Fruit fly (Drosophila melanogaster) whole organism, embryonic: ENCODE results near the gene CG15170.

ENCODE experiments used
- CG11247 ChIP-seq: fragments of 200-800 bp; sonication (Bioruptor generic); IDR thresholded peaks from 2 replicates; pipeline ENCODE4 v1.3.6; 2022; ENCODE audit warnings: missing biosample characterization, missing genetic modification characterization
- CG13287 ChIP-seq: fragments of 200-800 bp; sonication (Bioruptor generic); IDR thresholded peaks from 2 replicates; pipeline ENCODE4 v1.3.6; 2022; ENCODE audit warnings: missing biosample characterization, missing genetic modification characterization; ENCODE audit not compliant: partially characterized antibody
- CG3995 ChIP-seq: fragments of 200-800 bp; sonication (Bioruptor generic); optimal IDR thresholded peaks from 3 replicates; lab custom pipeline; 2016; ENCODE audit warnings: missing biosample characterization, missing genetic modification characterization
- Dek ChIP-seq: fragments of 200-800 bp; sonication (Bioruptor generic); optimal IDR thresholded peaks from 3 replicates; lab custom pipeline; 2019; ENCODE audit warnings: missing biosample characterization, mild to moderate bottlenecking, missing genetic modification characterization, moderate library complexity
- Nf-YC ChIP-seq: fragments of 200-800 bp; optimal IDR thresholded peaks from 3 replicates; lab custom pipeline; 2019; ENCODE audit warnings: missing biosample characterization, mild to moderate bottlenecking, missing genetic modification characterization, moderate library complexity
- crol ChIP-seq: fragments of 200-800 bp; sonication (Bioruptor generic); IDR thresholded peaks from 2 replicates; pipeline ENCODE4 v1.3.6; 2022; ENCODE audit warnings: missing biosample characterization, missing genetic modification characterization
- eve ChIP-seq, 2 experiments: fragments of >200 bp; optimal IDR thresholded peaks; 2 replicates each; lab custom pipeline; 2017; ENCODE audit warnings: missing biosample characterization in 2 of 2, missing genetic modification characterization in 2 of 2
- wdn ChIP-seq: fragments of 200-800 bp; sonication (Bioruptor generic); IDR thresholded peaks from 2 replicates; pipeline ENCODE4 v1.3.6; 2022; ENCODE audit warnings: missing biosample characterization, missing genetic modification characterization
- zen2 ChIP-seq: fragments of 200-800 bp; sonication (Bioruptor generic); IDR thresholded peaks from 3 replicates; pipeline ENCODE4 v1.3.6; 2022; ENCODE audit warnings: missing biosample characterization, missing genetic modification characterization; ENCODE audit not compliant: partially characterized antibody

DNA sequence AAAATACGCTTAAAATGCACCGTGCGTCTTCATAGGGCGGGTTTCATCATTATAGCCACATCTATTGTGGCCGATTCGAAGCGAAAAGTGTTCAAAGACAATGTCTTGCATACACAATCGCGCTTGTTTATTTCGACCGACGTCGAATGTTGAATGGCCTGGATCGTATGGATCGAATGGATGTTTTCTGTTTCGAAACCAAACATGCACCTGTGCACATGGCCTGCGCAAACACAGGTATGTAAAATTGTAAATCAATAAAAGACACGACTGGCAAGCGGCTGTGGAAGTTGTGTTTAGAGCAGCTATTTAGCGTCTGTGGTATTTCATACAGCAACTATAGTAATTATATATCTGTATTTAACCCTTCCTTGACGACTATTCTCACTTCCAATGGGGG lies 8.5 kb downstream of the CG15170 start:
- TF ChIP-seq eve (GFP tag; optimal IDR thresholded peaks at IDR 0.05; lab: Kevin White, UChicago), result no peak
- TF ChIP-seq crol, result no peak
- no peak for TF ChIP-seq wdn (GFP tag; lab: Robert Waterston, UW)
- no peak for TF ChIP-seq zen2
- TF ChIP-seq Nf-YC (tag; lab: Kevin White, UChicago), result no peak
- no peak for TF ChIP-seq CG3995
- no peak for TF ChIP-seq Dek (tag; lab: Kevin White, UChicago)
- no peak for TF ChIP-seq CG11247 (GFP tag; lab: Robert Waterston, UW)
- TF ChIP-seq CG13287 (GFP tag; lab: Robert Waterston, UW), result no peak
